Worm (Caenorhabditis elegans): ENCODE measurements around the gene srw-16.

Gene srw-16

DNA sequence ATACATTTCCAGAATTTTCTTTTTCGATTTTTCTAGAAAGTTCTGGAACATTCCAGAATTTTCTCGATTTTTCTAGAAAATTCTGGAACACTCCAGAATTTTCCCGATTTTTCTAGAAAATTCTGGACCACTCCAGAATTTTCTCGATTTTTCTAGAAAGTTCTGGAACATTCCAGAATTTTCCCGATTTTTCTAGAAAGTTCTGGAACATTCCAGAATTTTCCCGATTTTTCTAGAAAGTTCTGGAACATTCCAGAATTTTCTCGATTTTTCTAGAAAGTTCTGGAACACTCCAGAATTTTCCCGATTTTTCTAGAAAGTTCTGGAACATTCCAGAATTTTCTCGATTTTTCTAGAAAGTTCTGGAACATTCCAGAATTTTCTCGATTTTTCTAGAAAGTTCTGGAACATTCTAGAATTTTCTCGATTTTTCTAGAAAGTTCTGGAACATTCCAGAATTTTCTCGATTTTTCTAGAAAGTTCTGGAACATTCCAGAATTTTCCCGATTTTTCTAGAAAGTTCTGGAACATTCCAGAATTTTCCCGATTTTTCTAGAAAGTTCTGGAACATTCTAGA is 46.2 kb upstream of the srw-16 start (continued):
- TF ChIP-seq mel-28 (tag; optimal IDR thresholded peaks at IDR 0.05; ENCODE audit: borderline replicate concordance) (peak; percentile 15), ztf-28 (GFP tag; IDR thresholded peaks at IDR 0.05) (peak; percentile 73; the same call in 1 of the 2 replicates), Y53F4B.3 (GFP tag; IDR thresholded peaks at IDR 0.05) (peak; percentile 69), lsl-1 (GFP tag; optimal IDR thresholded peaks at IDR 0.05) (peak; percentile 16), Y95B8A.8 (GFP tag; IDR thresholded peaks at IDR 0.05) (peak; percentile 87; the same call in 1 of the 2 replicates), aptf-3 (GFP tag; IDR thresholded peaks at IDR 0.05) (peak; percentile 88), tbp1 (GFP tag; optimal IDR thresholded peaks at IDR 0.05) (peak; percentile 9), madf-3 (GFP tag; IDR thresholded peaks at IDR 0.05) (peak; percentile 93), D2030.7 (GFP tag; IDR thresholded peaks at IDR 0.05) (peak; percentile 85; the same call in 1 of the 2 replicates), nfyb-1 (GFP tag; IDR thresholded peaks at IDR 0.05) (peak; percentile 86)

ce11 chrV:15318638-15319037 is 44.0 kb upstream of the srw-16 start, which contains the start of gene nhr-291:
Gene nhr-291 (plus strand): TSS chrV:15318961.
- TF ChIP-seq atf-7 (tag; optimal IDR thresholded peaks at IDR 0.05) (peak; percentile 18), pha-4 (tag; optimal IDR thresholded peaks at IDR 0.05) (peak; percentile 89), attf-3 (GFP tag; conservative IDR thresholded peaks at IDR 0.05) (no peak), nhr-90 (tag; optimal IDR thresholded peaks at IDR 0.05) (no peak), madf-8 (GFP tag; conservative IDR thresholded peaks at IDR 0.05) (no peak), somi-1 (GFP tag; optimal IDR thresholded peaks at IDR 0.05) (no peak), rec-8 (tag; optimal IDR thresholded peaks at IDR 0.05) (no peak), mcd-1 (GFP tag; IDR thresholded peaks at IDR 0.05) (no peak), ets-4 (GFP tag; optimal IDR thresholded peaks at IDR 0.05) (peak; percentile 36), chd-7 (tag; optimal IDR thresholded peaks at IDR 0.05) (no peak), nhr-80 (tag; optimal IDR thresholded peaks at IDR 0.05) (peak; percentile 93), ceh-40 (GFP tag; IDR thresholded peaks at IDR 0.05) (no peak), pbrm-1 (GFP tag; IDR thresholded peaks at IDR 0.05) (no peak)

ce11 chrV:15315827-15316527 is 41.3 kb upstream of the srw-16 start, which contains the start of the genes srt-22 and nhr-246:
Gene srt-22 (minus strand): TSS chrV:15315927.
Gene nhr-246 (plus strand): TSS chrV:15316477.
- no peak for TF ChIP-seq ztf-6 (GFP tag; IDR thresholded peaks at IDR 0.05)
- TF ChIP-seq sdz-38 (tag; optimal IDR thresholded peaks at IDR 0.05), result no peak

DNA sequence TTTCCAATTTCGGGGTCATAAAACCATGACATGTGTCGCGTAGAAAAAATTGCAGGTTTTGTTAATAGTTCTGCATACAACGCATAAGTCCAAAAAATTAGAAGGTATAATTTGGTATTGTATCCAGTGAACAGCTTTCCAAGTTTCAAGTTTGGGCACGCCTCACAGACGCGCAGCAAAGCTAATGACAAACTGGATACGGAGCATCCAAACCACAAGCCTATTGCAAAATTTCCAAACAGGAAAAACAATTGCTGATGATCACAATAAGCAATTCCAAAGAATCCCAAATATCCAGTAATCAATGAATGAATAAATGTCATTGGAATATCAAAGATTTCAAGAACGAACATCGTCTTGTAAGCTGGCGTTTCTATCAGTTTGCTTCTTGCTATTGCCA is 38.9 kb upstream of the srw-16 start:
- TF ChIP-seq ceh-27 (GFP tag; optimal IDR thresholded peaks at IDR 0.05) (no peak), cebp-1 (GFP tag; IDR thresholded peaks at IDR 0.05) (no peak), cebp-1 (tag; optimal IDR thresholded peaks at IDR 0.05) (no peak), nfyb-1 (GFP tag; IDR thresholded peaks at IDR 0.05) (no peak), egl-44 (GFP tag; IDR thresholded peaks at IDR 0.05) (no peak), lir-1 (GFP tag; conservative IDR thresholded peaks at IDR 0.05) (no peak)

DNA sequence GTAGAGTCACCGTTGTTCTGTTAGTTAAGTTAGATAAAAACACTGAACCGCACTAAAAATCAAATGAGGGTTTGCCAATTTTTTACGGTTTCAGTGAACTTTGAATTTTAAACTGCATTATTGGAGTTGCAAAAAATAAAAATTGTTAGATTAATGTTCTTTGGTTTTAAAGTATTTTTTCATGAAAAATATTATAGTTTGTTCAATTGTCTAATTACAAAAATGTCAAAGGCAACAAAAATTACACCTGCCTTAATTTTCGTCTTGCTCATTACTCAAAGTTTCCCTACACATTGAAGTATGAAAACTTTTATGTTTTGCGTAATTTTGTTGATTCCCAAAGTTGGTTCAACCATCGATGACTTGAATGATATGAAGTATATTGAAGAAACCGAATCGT is 36.1 kb upstream of the srw-16 start, which contains the start of gene irld-62:
TSS of gene irld-62 (plus strand) at position 301 of the 400 bp plus-strand sequence.
- no peak for TF ChIP-seq dpff-1 (tag; optimal IDR thresholded peaks at IDR 0.05)
- TF ChIP-seq hmg-1.2 (GFP tag; IDR thresholded peaks at IDR 0.05), result no peak
- no peak for TF ChIP-seq rpc-1 (optimal IDR thresholded peaks at IDR 0.05)
- no peak for TF ChIP-seq rpc-1 (tag; optimal IDR thresholded peaks at IDR 0.05)
- TF ChIP-seq hsf-1 (GFP tag; IDR thresholded peaks at IDR 0.05), result no peak
- no peak for TF ChIP-seq F39B2.1 (GFP tag; IDR thresholded peaks at IDR 0.05)
- no peak for TF ChIP-seq sdz-38 (tag; optimal IDR thresholded peaks at IDR 0.05)
- TF ChIP-seq die-1 (tag; optimal IDR thresholded peaks at IDR 0.05), result no peak
- no peak for TF ChIP-seq D2030.7 (GFP tag; IDR thresholded peaks at IDR 0.05)
- TF ChIP-seq K12H6.12 (tag; optimal IDR thresholded peaks at IDR 0.05), result no peak
- no peak for TF ChIP-seq egl-44 (GFP tag; IDR thresholded peaks at IDR 0.05)

All from whole organism, young adult.